Worm (Caenorhabditis elegans): ENCODE results near the gene rpl-25.1.

ce11 chrX:4759718-4760117 lies 44.7 kb downstream of the rpl-25.1 start:
- no peak for TF ChIP-seq snpc-4 (tag; optimal IDR thresholded peaks at IDR 0.05)
- TF ChIP-seq mdl-1 (tag; optimal IDR thresholded peaks at IDR 0.05): no peak
- TF ChIP-seq lin-39 (tag; optimal IDR thresholded peaks at IDR 0.05): no peak
- TF ChIP-seq nhr-11 (tag; optimal IDR thresholded peaks at IDR 0.05): no peak
- TF ChIP-seq egl-27 (tag; optimal IDR thresholded peaks at IDR 0.05): no peak
- no peak for TF ChIP-seq elt-2 (tag; optimal IDR thresholded peaks at IDR 0.05)
- TF ChIP-seq skn-1 (tag; optimal IDR thresholded peaks at IDR 0.05): no peak
- no peak for TF ChIP-seq nhr-12 (tag; optimal IDR thresholded peaks at IDR 0.05)

Data from whole organism, L3 larva.